Worm (Caenorhabditis elegans): ENCODE measurements around the gene rbd-1.

The rbd-1 gene

ce11 chrIV:12755641-12756040 lies 30.9 kb downstream of the rbd-1 start:
- no peak for TF ChIP-seq T22C8.4 (GFP tag; IDR thresholded peaks at IDR 0.05)
- TF ChIP-seq med-1 (GFP tag; optimal IDR thresholded peaks at IDR 0.05; ENCODE audit: insufficient read depth), result no peak
- no peak for TF ChIP-seq flt-1 (GFP tag; IDR thresholded peaks at IDR 0.05)
- TF ChIP-seq ref-1 (GFP tag; conservative IDR thresholded peaks at IDR 0.05), result no peak
- no peak for TF ChIP-seq ztf-23 (GFP tag; IDR thresholded peaks at IDR 0.05)
- TF ChIP-seq ztf-29 (GFP tag; IDR thresholded peaks at IDR 0.05), result no peak
- no peak for TF ChIP-seq cog-1 (tag; optimal IDR thresholded peaks at IDR 0.05)
- TF ChIP-seq tab-1 (GFP tag; IDR thresholded peaks at IDR 0.05), result no peak
- TF ChIP-seq klf-2 (GFP tag; conservative IDR thresholded peaks at IDR 0.05), result no peak

DNA sequence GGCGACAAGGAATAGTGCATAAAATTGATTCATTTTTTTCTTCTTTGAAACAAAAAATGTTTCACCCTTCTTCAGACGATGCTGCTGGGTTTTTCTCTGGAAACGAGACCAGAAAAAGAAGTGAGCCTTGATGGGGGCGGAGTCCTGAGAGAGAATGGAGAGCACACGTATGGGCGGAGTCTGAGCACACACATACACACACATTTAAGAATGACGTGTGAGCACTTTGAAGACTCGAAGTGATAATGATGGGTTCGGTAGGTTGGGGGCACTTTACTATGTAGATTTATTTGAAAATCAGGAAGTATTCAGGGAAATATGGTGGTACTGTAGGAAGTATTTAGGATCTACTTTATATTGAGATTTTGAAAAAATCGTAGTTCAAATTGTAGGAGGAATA lies 32.7 kb downstream of the rbd-1 start, which contains the start of gene flp-9:
TSS of gene flp-9 (minus strand) at position 101 of the 400 bp plus-strand sequence.
- TF ChIP-seq ztf-23 (GFP tag; IDR thresholded peaks at IDR 0.05), result no peak
- no peak for TF ChIP-seq ref-1 (GFP tag; conservative IDR thresholded peaks at IDR 0.05)
- TF ChIP-seq med-1 (GFP tag; optimal IDR thresholded peaks at IDR 0.05; ENCODE audit: insufficient read depth), result no peak
- TF ChIP-seq ztf-29 (GFP tag; IDR thresholded peaks at IDR 0.05), result no peak
- TF ChIP-seq klf-2 (GFP tag; conservative IDR thresholded peaks at IDR 0.05), result no peak
- no peak for TF ChIP-seq flt-1 (GFP tag; IDR thresholded peaks at IDR 0.05)
- no peak for TF ChIP-seq tab-1 (GFP tag; IDR thresholded peaks at IDR 0.05)
- TF ChIP-seq T22C8.4 (GFP tag; IDR thresholded peaks at IDR 0.05), result no peak
- TF ChIP-seq cog-1 (tag; optimal IDR thresholded peaks at IDR 0.05), result no peak

DNA sequence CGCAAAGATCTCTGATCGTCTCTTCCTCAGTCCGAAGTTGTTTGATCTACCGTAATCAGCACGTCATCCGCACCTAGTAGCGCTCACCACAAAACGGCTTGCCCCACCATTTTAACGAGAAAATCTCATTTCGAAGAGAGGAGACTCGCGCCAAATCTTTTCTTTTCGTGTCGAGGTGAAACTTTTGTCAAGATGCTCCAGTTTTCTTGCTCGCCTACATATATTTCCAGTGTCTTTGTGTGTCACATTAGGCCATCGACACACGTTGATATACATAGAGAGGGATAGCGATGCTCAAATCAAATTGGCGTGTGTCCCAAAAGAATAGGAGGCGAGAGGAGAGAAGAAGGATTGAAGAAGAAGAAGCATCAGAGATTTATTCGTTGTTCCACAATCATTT lies 38.0 kb downstream of the rbd-1 start:
- TF ChIP-seq ztf-29 (GFP tag; IDR thresholded peaks at IDR 0.05), result no peak
- TF ChIP-seq klf-2 (GFP tag; conservative IDR thresholded peaks at IDR 0.05), result no peak
- no peak for TF ChIP-seq ztf-23 (GFP tag; IDR thresholded peaks at IDR 0.05)
- TF ChIP-seq med-1 (GFP tag; optimal IDR thresholded peaks at IDR 0.05; ENCODE audit: insufficient read depth), result no peak
- no peak for TF ChIP-seq cog-1 (tag; optimal IDR thresholded peaks at IDR 0.05)

ce11 chrIV:12765067-12765466 lies 40.3 kb downstream of the rbd-1 start, which contains the start of gene ZK897.10:
ZK897.10 (plus strand) TSS chrIV:12765351.
- TF ChIP-seq T22C8.4 (GFP tag; IDR thresholded peaks at IDR 0.05) (no peak), klf-2 (GFP tag; conservative IDR thresholded peaks at IDR 0.05) (no peak), flt-1 (GFP tag; IDR thresholded peaks at IDR 0.05) (no peak), ref-1 (GFP tag; conservative IDR thresholded peaks at IDR 0.05) (no peak), cog-1 (tag; optimal IDR thresholded peaks at IDR 0.05) (no peak), ztf-23 (GFP tag; IDR thresholded peaks at IDR 0.05) (no peak), ztf-29 (GFP tag; IDR thresholded peaks at IDR 0.05) (no peak)

- TF ChIP-seq flt-1 (GFP tag; IDR thresholded peaks at IDR 0.05) (peak; percentile 62; the same call in 1 of the 2 replicates), klf-2 (GFP tag; conservative IDR thresholded peaks at IDR 0.05) (no peak)
These were observed 46.6 kb downstream of the rbd-1 start for ce11 chrIV:12771414-12771813.

DNA sequence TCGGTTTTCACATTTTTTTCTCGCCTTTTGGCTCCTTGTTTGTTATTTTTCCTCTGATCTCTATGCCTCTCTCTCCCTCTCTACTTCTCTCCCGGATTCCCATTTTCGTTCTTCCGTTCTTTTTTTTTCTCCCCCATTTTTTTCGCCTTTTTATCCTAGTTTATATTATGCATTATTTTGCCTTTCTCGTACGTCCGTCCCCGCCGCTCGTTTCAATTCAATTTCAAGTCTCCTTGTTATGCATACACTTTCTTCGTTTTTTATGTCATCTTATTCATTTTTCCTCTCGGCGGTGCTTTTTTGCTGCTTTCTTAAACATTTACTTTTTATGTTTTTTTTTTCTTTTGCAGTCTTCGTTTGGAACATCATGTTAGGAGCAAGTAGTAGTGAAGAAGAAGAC lies 48.7 kb downstream of the rbd-1 start, which contains the start of gene unc-31:
TSS of gene unc-31 (plus strand) at position 349 of the 400 bp plus-strand sequence.
- TF ChIP-seq tab-1 (GFP tag; IDR thresholded peaks at IDR 0.05) (no peak), T22C8.4 (GFP tag; IDR thresholded peaks at IDR 0.05) (no peak)

All from whole organism, midembryonic.